Worm (Caenorhabditis elegans): ENCODE data around the gene Y43D4A.1.

- TF ChIP-seq unc-55 (GFP tag; optimal IDR thresholded peaks at IDR 0.05), result no peak
- no peak for TF ChIP-seq rnt-1 (tag; optimal IDR thresholded peaks at IDR 0.05)
- no peak for TF ChIP-seq tbx-7 (tag; optimal IDR thresholded peaks at IDR 0.05)
- TF ChIP-seq fax-1 (tag; optimal IDR thresholded peaks at IDR 0.05), result no peak
- TF ChIP-seq ceh-24 (tag; optimal IDR thresholded peaks at IDR 0.05), result no peak
- no peak for TF ChIP-seq tbx-2 (tag; optimal IDR thresholded peaks at IDR 0.05)
- no peak for TF ChIP-seq ceh-30 (tag; optimal IDR thresholded peaks at IDR 0.05)
- no peak for TF ChIP-seq pax-1 (tag; optimal IDR thresholded peaks at IDR 0.05)
- TF ChIP-seq ceh-2 (tag; optimal IDR thresholded peaks at IDR 0.05), result no peak
Measured at ce11 chrIV:16787024-16787423, 43.4 kb downstream of the Y43D4A.1 start, which contains the start of gene Y43D4A.6.
